Fruit fly (Drosophila melanogaster) whole organism, embryonic: ENCODE measurements around the gene CG11000.

Experiments
- Atf3 ChIP-seq: fragments of 200-800 bp; sonication (Bioruptor generic); optimal IDR thresholded peaks from 3 replicates; lab custom pipeline; 2016; ENCODE audit warnings: missing biosample characterization, missing genetic modification characterization
- Atf6 ChIP-seq: fragments of 200-800 bp; sonication (Bioruptor generic); IDR thresholded peaks from 2 replicates; pipeline ENCODE4 v1.3.6; 2022; ENCODE audit warnings: missing biosample characterization, missing genetic modification characterization
- CG10431 ChIP-seq: fragments of 200-800 bp; sonication (Bioruptor generic); optimal IDR thresholded peaks from 3 replicates; lab custom pipeline; 2018; ENCODE audit warnings: missing biosample characterization, mild to moderate bottlenecking, missing genetic modification characterization
- CG12104 ChIP-seq: fragments of 200-800 bp; sonication (Bioruptor generic); optimal IDR thresholded peaks from 3 replicates; lab custom pipeline; 2016; ENCODE audit warnings: missing biosample characterization, missing genetic modification characterization
- CG12391 ChIP-seq: fragments of 200-800 bp; sonication (Bioruptor generic); optimal IDR thresholded peaks from 3 replicates; lab custom pipeline; 2018; ENCODE audit warnings: missing biosample characterization, mild to moderate bottlenecking, missing genetic modification characterization, moderate library complexity
- CG14860 ChIP-seq: fragments of 200-800 bp; sonication (Bioruptor generic); IDR thresholded peaks from 3 replicates; pipeline ENCODE4 v1.3.6; 2022; ENCODE audit warnings: missing biosample characterization, missing genetic modification characterization; ENCODE audit not compliant: partially characterized antibody
- CG1529 ChIP-seq: fragments of 200-800 bp; sonication (Bioruptor generic); optimal IDR thresholded peaks from 3 replicates; lab custom pipeline; 2018; ENCODE audit warnings: missing biosample characterization, missing genetic modification characterization
- CG1602 ChIP-seq: fragments of 200-800 bp; sonication (Bioruptor generic); optimal IDR thresholded peaks from 3 replicates; lab custom pipeline; 2016; ENCODE audit warnings: missing biosample characterization, missing genetic modification characterization
- CG16863 ChIP-seq: fragments of 200-800 bp; sonication (Bioruptor generic); optimal IDR thresholded peaks from 3 replicates; lab custom pipeline; 2016; ENCODE audit warnings: missing biosample characterization, missing genetic modification characterization
- CG17328 ChIP-seq: fragments of 200-800 bp; sonication (Bioruptor generic); IDR thresholded peaks from 2 replicates; pipeline ENCODE4 v1.3.6; 2022; ENCODE audit warnings: missing biosample characterization, missing genetic modification characterization
- CG1832 ChIP-seq: fragments of 200-800 bp; sonication (Bioruptor generic); optimal IDR thresholded peaks from 2 replicates; lab custom pipeline; 2017; ENCODE audit warnings: missing biosample characterization, mild to moderate bottlenecking, missing genetic modification characterization, inconsistent platforms
- CG2875 ChIP-seq: fragments of 200-800 bp; sonication (Bioruptor generic); optimal IDR thresholded peaks from 2 replicates; lab custom pipeline; 2017; ENCODE audit warnings: missing biosample characterization, mild to moderate bottlenecking, missing genetic modification characterization, missing genetic modification reagents
- CG2889 ChIP-seq: fragments of 200-800 bp; sonication (Bioruptor generic); IDR thresholded peaks from 3 replicates; pipeline ENCODE4 v1.3.6; 2022; ENCODE audit warnings: missing biosample characterization, missing genetic modification characterization
- CG3163 ChIP-seq: fragments of 200-800 bp; sonication (Bioruptor generic); optimal IDR thresholded peaks from 3 replicates; lab custom pipeline; 2016; ENCODE audit warnings: missing biosample characterization, missing genetic modification characterization
- CG3726 ChIP-seq: fragments of 200-800 bp; sonication (Bioruptor generic); IDR thresholded peaks from 3 replicates; pipeline ENCODE4, ENCODE4 v1.3.6; 2022; ENCODE audit warnings: missing biosample characterization, missing genetic modification characterization
- CG3838 ChIP-seq: fragments of 200-800 bp; sonication (Bioruptor generic); optimal IDR thresholded peaks from 3 replicates; lab custom pipeline; 2016; ENCODE audit warnings: missing biosample characterization, missing genetic modification characterization
- CG5180 ChIP-seq: fragments of 200-800 bp; sonication (Bioruptor generic); optimal IDR thresholded peaks from 3 replicates; lab custom pipeline; 2017; ENCODE audit warnings: missing biosample characterization, missing genetic modification characterization, mild to moderate bottlenecking, moderate library complexity, missing genetic modification reagents
- CG7745 ChIP-seq: fragments of 200-800 bp; sonication (Bioruptor generic); optimal IDR thresholded peaks from 2 replicates; lab custom pipeline; 2018; ENCODE audit warnings: missing biosample characterization, mild to moderate bottlenecking, missing genetic modification characterization, moderate library complexity
- CG7987 ChIP-seq: fragments of 200-800 bp; sonication (Bioruptor generic); optimal IDR thresholded peaks from 2 replicates; lab custom pipeline; 2018; ENCODE audit warnings: missing biosample characterization, mild to moderate bottlenecking, missing genetic modification characterization, moderate library complexity
- CoRest ChIP-seq: fragments of 200-800 bp; sonication (Bioruptor generic); optimal IDR thresholded peaks from 3 replicates; lab custom pipeline; 2018; ENCODE audit warnings: missing biosample characterization, mild to moderate bottlenecking, missing genetic modification characterization, moderate library complexity
- D ChIP-seq, 2 experiments: fragments of 200-800 bp in 1 of 2; fragments of >200 bp in 1 of 2; sonication (Bioruptor generic) in 1 of 2; optimal IDR thresholded peaks; 2 replicates in 1 of 2; 3 replicates in 1 of 2; lab custom pipeline; 2017; ENCODE audit warnings: mild to moderate bottlenecking in 1 of 2, missing biosample characterization in 1 of 2, missing genetic modification characterization in 1 of 2, missing genetic modification reagents in 1 of 2
- Dbx ChIP-seq: fragments of 200-800 bp; sonication (Bioruptor generic); IDR thresholded peaks from 3 replicates; pipeline ENCODE4 v1.3.6; 2022; ENCODE audit warnings: missing biosample characterization, missing genetic modification characterization
- Dek ChIP-seq: fragments of 200-800 bp; sonication (Bioruptor generic); optimal IDR thresholded peaks from 3 replicates; lab custom pipeline; 2019; ENCODE audit warnings: missing biosample characterization, mild to moderate bottlenecking, missing genetic modification characterization, moderate library complexity
- Dip3 ChIP-seq: fragments of 200-800 bp; sonication (Bioruptor generic); optimal IDR thresholded peaks from 3 replicates; lab custom pipeline; 2016; ENCODE audit warnings: missing biosample characterization, missing genetic modification characterization
- Doc3 ChIP-seq: fragments of 200-800 bp; sonication (Bioruptor generic); IDR thresholded peaks from 3 replicates; pipeline ENCODE4 v1.3.6; 2022; ENCODE audit warnings: missing biosample characterization, missing genetic modification characterization; ENCODE audit not compliant: partially characterized antibody
- E2f2 ChIP-seq: fragments of 200-800 bp; sonication (Bioruptor generic); IDR thresholded peaks from 2 replicates; pipeline ENCODE4 v1.3.6; 2022; ENCODE audit warnings: missing biosample characterization, missing genetic modification characterization
- Fer3 ChIP-seq: fragments of 200-800 bp; sonication (Bioruptor generic); optimal IDR thresholded peaks from 2 replicates; lab custom pipeline; 2018; ENCODE audit warnings: missing biosample characterization, mild to moderate bottlenecking, missing genetic modification characterization, moderate library complexity
- HmgD ChIP-seq: fragments of 200-800 bp; sonication (Bioruptor generic); optimal IDR thresholded peaks from 3 replicates; lab custom pipeline; 2016; ENCODE audit warnings: missing biosample characterization, missing genetic modification characterization
- MTF-1 ChIP-seq: fragments of 200-800 bp; sonication (Bioruptor generic); optimal IDR thresholded peaks from 2 replicates; lab custom pipeline; 2018; ENCODE audit warnings: missing biosample characterization, mild to moderate bottlenecking, missing genetic modification characterization, borderline replicate concordance
- Oaz ChIP-seq: fragments of 200-800 bp; sonication (Bioruptor generic); IDR thresholded peaks from 2 replicates; pipeline ENCODE4 v1.3.6; 2022; ENCODE audit warnings: missing biosample characterization, missing genetic modification characterization
- Ravus ChIP-seq: fragments of 200-800 bp; sonication (Bioruptor generic); IDR thresholded peaks from 2 replicates; pipeline ENCODE4 v1.3.6; 2022; ENCODE audit warnings: missing biosample characterization, missing genetic modification characterization
- Sry-δ ChIP-seq: fragments of 200-800 bp; sonication (Bioruptor generic); optimal IDR thresholded peaks from 2 replicates; lab custom pipeline; 2016; ENCODE audit warnings: missing biosample characterization, missing genetic modification characterization
- Taf1 ChIP-seq: fragments of 200-800 bp; sonication (Bioruptor generic); IDR thresholded peaks from 2 replicates; pipeline ENCODE4 v1.3.6; 2022; ENCODE audit warnings: missing biosample characterization, missing genetic modification characterization
- ase ChIP-seq: fragments of 200-800 bp; sonication (Bioruptor generic); IDR thresholded peaks from 3 replicates; pipeline ENCODE4 v1.3.6; 2022; ENCODE audit warnings: missing biosample characterization, missing genetic modification characterization
- ash1 ChIP-seq: fragments of 200-800 bp; sonication (Bioruptor generic); optimal IDR thresholded peaks from 2 replicates; lab custom pipeline; 2018; ENCODE audit warnings: missing biosample characterization, mild to moderate bottlenecking, missing genetic modification characterization
- chn ChIP-seq: fragments of 200-800 bp; sonication (Bioruptor generic); optimal IDR thresholded peaks from 2 replicates; lab custom pipeline; 2016; ENCODE audit warnings: missing biosample characterization, missing genetic modification characterization
- fd96Cb ChIP-seq: fragments of 200-800 bp; sonication (Bioruptor generic); optimal IDR thresholded peaks from 2 replicates; lab custom pipeline; 2018; ENCODE audit warnings: missing biosample characterization, mild to moderate bottlenecking, missing genetic modification characterization, moderate library complexity
- fu2 ChIP-seq: fragments of 200-800 bp; sonication (Bioruptor generic); optimal IDR thresholded peaks from 2 replicates; lab custom pipeline; 2016; ENCODE audit warnings: missing biosample characterization, missing genetic modification characterization
- gro ChIP-seq: fragments of 200-800 bp; sonication (Bioruptor generic); optimal IDR thresholded peaks from 2 replicates; lab custom pipeline; 2016; ENCODE audit warnings: missing biosample characterization, missing genetic modification characterization
- gsb ChIP-seq: fragments of 200-800 bp; sonication (Bioruptor generic); IDR thresholded peaks from 2 replicates; pipeline ENCODE4 v1.3.6; 2022; ENCODE audit warnings: missing biosample characterization, missing genetic modification characterization
- hkb ChIP-seq, 2 experiments: fragments of 200-800 bp in 1 of 2; fragments of >200 bp in 1 of 2; sonication (Bioruptor generic) in 1 of 2; IDR thresholded peaks in 1 of 2; optimal IDR thresholded peaks in 1 of 2; 2 replicates each; pipeline versions ENCODE4 v1.3.6 to Lab custom; 2017 to 2022; ENCODE audit warnings: missing biosample characterization in 1 of 2, missing genetic modification characterization in 1 of 2
- kah ChIP-seq: fragments of 200-800 bp; sonication (Bioruptor generic); optimal IDR thresholded peaks from 2 replicates; lab custom pipeline; 2018; ENCODE audit warnings: missing biosample characterization, mild to moderate bottlenecking, missing genetic modification characterization
- org-1 ChIP-seq: fragments of 200-800 bp; sonication (Bioruptor generic); optimal IDR thresholded peaks from 2 replicates; lab custom pipeline; 2017; ENCODE audit warnings: missing biosample characterization, missing genetic modification characterization
- pb ChIP-seq: fragments of 200-800 bp; sonication (Bioruptor generic); optimal IDR thresholded peaks from 3 replicates; lab custom pipeline; 2016; ENCODE audit warnings: missing biosample characterization, missing genetic modification characterization
- pum ChIP-seq: fragments of 200-800 bp; sonication (Bioruptor generic); optimal IDR thresholded peaks from 2 replicates; lab custom pipeline; 2016; ENCODE audit warnings: missing biosample characterization, missing genetic modification characterization
- run ChIP-seq: fragments of 200-800 bp; sonication (Bioruptor generic); optimal IDR thresholded peaks from 3 replicates; lab custom pipeline; 2018; ENCODE audit warnings: missing biosample characterization, mild to moderate bottlenecking, missing genetic modification characterization
- tll ChIP-seq, 2 experiments: fragments of 200-800 bp in 1 of 2; fragments of >200 bp in 1 of 2; sonication (Bioruptor generic) in 1 of 2; optimal IDR thresholded peaks; 2 replicates each; lab custom pipeline; 2017 to 2019; ENCODE audit warnings: missing biosample characterization in 2 of 2, missing genetic modification characterization in 2 of 2, mild to moderate bottlenecking in 1 of 2, moderate library complexity in 1 of 2

CG11000 gene

dm6 chr3R:5789025-5789953 is 12.8 kb upstream of the CG11000 start, which contains the start of the genes Hat1 and Rpn5 (continued):
- TF ChIP-seq CG7745 (tag; lab: Kevin White, UChicago) (no peak), CG14860 (GFP tag; lab: Robert Waterston, UW) (peak; percentile 68; the same call in 2 of the 3 replicates), CG10431 (GFP tag; lab: Kevin White, UChicago) (peak; percentile 48), Sry-δ (peak; percentile 85), ash1 (GFP tag; lab: Kevin White, UChicago) (no peak), chn (GFP tag; lab: Kevin White, UChicago) (peak; percentile 91), CG7987 (GFP tag; lab: Kevin White, UChicago) (peak; percentile 8), pb (GFP tag; lab: Kevin White, UChicago) (peak; percentile 78), run (tag; lab: Kevin White, UChicago) (no peak), kah (GFP tag; lab: Kevin White, UChicago) (no peak), E2f2 (GFP tag; lab: Robert Waterston, UW) (peak; percentile 60), CG1529 (GFP tag; lab: Kevin White, UChicago) (peak; percentile 56), CG3726 (GFP tag; lab: Robert Waterston, UW) (no peak), CG1602 (peak; percentile 90), org-1 (GFP tag; lab: Kevin White, UChicago) (peak; percentile 48), HmgD (peak; percentile 88), MTF-1 (GFP tag; lab: Kevin White, UChicago) (no peak), hkb (optimal IDR thresholded peaks at IDR 0.05; lab: Kevin White, UChicago) (no peak), hkb (GFP tag; IDR thresholded peaks at IDR 0.05; lab: Robert Waterston, UW) (peak; percentile 56), gsb (no peak), Dbx (GFP tag; lab: Robert Waterston, UW) (peak; percentile 79; the same call in 2 of the 3 replicates), tll (GFP tag; optimal IDR thresholded peaks at IDR 0.05; lab: Kevin White, UChicago) (peak; percentile 59 to 78), CG2889 (peak; percentile 66; the same call in 2 of the 3 replicates), CG3838 (GFP tag; lab: Kevin White, UChicago) (peak; percentile 59), CG1832 (GFP tag; lab: Kevin White, UChicago) (no peak), ase (GFP tag; lab: Robert Waterston, UW) (peak; percentile 51; the same call in 1 of the 3 replicates), CG17328 (GFP tag; lab: Robert Waterston, UW) (peak; percentile 41; the same call in 1 of the 2 replicates), Fer3 (tag; lab: Kevin White, UChicago) (peak; percentile 56), D (optimal IDR thresholded peaks at IDR 0.05; lab: Kevin White, UChicago) (no peak), D (GFP tag; optimal IDR thresholded peaks at IDR 0.05; lab: Kevin White, UChicago) (peak; percentile 72), CG2875 (GFP tag; lab: Kevin White, UChicago) (peak; percentile 35), fd96Cb (tag; lab: Kevin White, UChicago) (peak; percentile 67), CG3163 (peak; percentile 75), fu2 (GFP tag; lab: Kevin White, UChicago) (peak; percentile 93), Oaz (GFP tag; lab: Robert Waterston, UW) (no peak), Doc3 (GFP tag; lab: Robert Waterston, UW) (peak; percentile 73), Taf1 (peak; percentile 58; the same call in 1 of the 2 replicates), CG12104 (peak; percentile 69), Ravus (GFP tag; lab: Robert Waterston, UW) (0 out of 2 replicates have a peak, but pooled peaks have one; percentile 5), Atf6 (GFP tag; lab: Robert Waterston, UW) (peak; percentile 54; the same call in 1 of the 2 replicates), gro (GFP tag; lab: Kevin White, UChicago) (peak; percentile 78), CG12391 (peak; percentile 86), CG16863 (GFP tag; lab: Kevin White, UChicago) (peak; percentile 92), CoRest (tag; lab: Kevin White, UChicago) (peak; percentile 86), pum (GFP tag; lab: Kevin White, UChicago) (peak; percentile 93), Dip3 (GFP tag; lab: Kevin White, UChicago) (peak; percentile 90), Atf3 (GFP tag; lab: Kevin White, UChicago) (peak; percentile 82), Dek (peak; percentile 73), CG5180 (GFP tag; lab: Kevin White, UChicago) (no peak)
